Fruit fly (Drosophila melanogaster): ENCODE data around the gene hh.

The hh gene

dm6 chr3R:23117683-23118470 is 23.8 kb downstream of the hh start, which contains the start of the genes Rassf and CenB1A:
Rassf (minus strand) TSS chr3R:23117931.
CenB1A (plus strand) TSS chr3R:23118400.
- no peak for TF ChIP-seq Myc (optimal IDR thresholded peaks at IDR 0.05)
- TF ChIP-seq Sin3A (optimal IDR thresholded peaks at IDR 0.05): no peak
- no peak for TF ChIP-seq insv (optimal IDR thresholded peaks at IDR 0.05)
- TF ChIP-seq psq (optimal IDR thresholded peaks at IDR 0.05): no peak
- no peak for TF ChIP-seq ttk (optimal IDR thresholded peaks at IDR 0.05)
- TF ChIP-seq h (optimal IDR thresholded peaks at IDR 0.05): no peak

dm6 chr3R:23112680-23113362 is 28.9 kb downstream of the hh start, which contains the start of gene Cow:
Cow (minus strand) TSS chr3R:23112730.
- TF ChIP-seq Sin3A (optimal IDR thresholded peaks at IDR 0.05) (no peak), Myc (optimal IDR thresholded peaks at IDR 0.05) (no peak), h (optimal IDR thresholded peaks at IDR 0.05) (no peak), psq (optimal IDR thresholded peaks at IDR 0.05) (no peak), insv (optimal IDR thresholded peaks at IDR 0.05) (no peak), ttk (optimal IDR thresholded peaks at IDR 0.05) (no peak)

- TF ChIP-seq Sin3A (optimal IDR thresholded peaks at IDR 0.05) (no peak), Myc (optimal IDR thresholded peaks at IDR 0.05) (no peak), h (optimal IDR thresholded peaks at IDR 0.05) (no peak), ttk (optimal IDR thresholded peaks at IDR 0.05) (no peak), insv (optimal IDR thresholded peaks at IDR 0.05) (no peak), psq (optimal IDR thresholded peaks at IDR 0.05) (no peak)
Observed at dm6 chr3R:23110724-23111123, 31.0 kb downstream of the hh start.

- TF ChIP-seq insv (optimal IDR thresholded peaks at IDR 0.05): no peak
- no peak for TF ChIP-seq Myc (optimal IDR thresholded peaks at IDR 0.05)
- no peak for TF ChIP-seq psq (optimal IDR thresholded peaks at IDR 0.05)
- no peak for TF ChIP-seq Sin3A (optimal IDR thresholded peaks at IDR 0.05)
- TF ChIP-seq ttk (optimal IDR thresholded peaks at IDR 0.05): no peak
- no peak for TF ChIP-seq h (optimal IDR thresholded peaks at IDR 0.05)
Observed at dm6 chr3R:23099233-23099632, 42.5 kb downstream of the hh start, which contains the start of gene CG6738. CG6738 (plus strand) TSS chr3R:23099533.

dm6 chr3R:23097197-23097809 is 44.4 kb downstream of the hh start, which contains the start of gene CG6733:
CG6733 (plus strand) TSS chr3R:23097728.
- TF ChIP-seq ttk (optimal IDR thresholded peaks at IDR 0.05) (no peak), psq (optimal IDR thresholded peaks at IDR 0.05) (no peak), h (optimal IDR thresholded peaks at IDR 0.05) (no peak), Myc (optimal IDR thresholded peaks at IDR 0.05) (no peak), Sin3A (optimal IDR thresholded peaks at IDR 0.05) (no peak), insv (optimal IDR thresholded peaks at IDR 0.05) (no peak)

- TF ChIP-seq ttk (optimal IDR thresholded peaks at IDR 0.05) (no peak), Myc (optimal IDR thresholded peaks at IDR 0.05) (no peak), insv (optimal IDR thresholded peaks at IDR 0.05) (no peak), psq (optimal IDR thresholded peaks at IDR 0.05) (no peak), Sin3A (optimal IDR thresholded peaks at IDR 0.05) (no peak), h (optimal IDR thresholded peaks at IDR 0.05) (no peak)
Observed at dm6 chr3R:23095346-23095745, 46.4 kb downstream of the hh start, which contains the start of gene CG17109. CG17109 (plus strand) TSS chr3R:23095690.

dm6 chr3R:23091586-23092228 is 50.0 kb downstream of the hh start, which contains the start of the genes CG17110 and CG6726:
CG17110 (plus strand) TSS chr3R:23091724.
CG6726 (plus strand) TSS chr3R:23091724.
- no peak for TF ChIP-seq Sin3A (optimal IDR thresholded peaks at IDR 0.05)
- no peak for TF ChIP-seq h (optimal IDR thresholded peaks at IDR 0.05)
- TF ChIP-seq insv (optimal IDR thresholded peaks at IDR 0.05): no peak
- TF ChIP-seq Myc (optimal IDR thresholded peaks at IDR 0.05): no peak
- TF ChIP-seq psq (optimal IDR thresholded peaks at IDR 0.05): no peak
- TF ChIP-seq ttk (optimal IDR thresholded peaks at IDR 0.05): no peak

dm6 chr3R:23088252-23088651 is 53.5 kb downstream of the hh start:
- TF ChIP-seq Sin3A (optimal IDR thresholded peaks at IDR 0.05): no peak
- no peak for TF ChIP-seq ttk (optimal IDR thresholded peaks at IDR 0.05)

- TF ChIP-seq psq (optimal IDR thresholded peaks at IDR 0.05) (no peak), ttk (optimal IDR thresholded peaks at IDR 0.05) (no peak), Sin3A (optimal IDR thresholded peaks at IDR 0.05) (no peak), Myc (optimal IDR thresholded peaks at IDR 0.05) (no peak), insv (optimal IDR thresholded peaks at IDR 0.05) (no peak), h (optimal IDR thresholded peaks at IDR 0.05) (no peak)
Observed at dm6 chr3R:23081265-23081664, 60.4 kb downstream of the hh start.

Measured in Kc167 (cell line).